Fruit fly (Drosophila melanogaster) whole organism, embryonic: Measurements from ENCODE around the gene mRpL49.

Source experiments
- CG10979 ChIP-seq: fragments of 200-800 bp; sonication (Bioruptor generic); optimal IDR thresholded peaks from 2 replicates; lab custom pipeline; 2018; ENCODE audit warnings: missing biosample characterization, mild to moderate bottlenecking, missing genetic modification characterization, moderate library complexity
- CG13894 ChIP-seq: fragments of 200-800 bp; sonication (Bioruptor generic); optimal IDR thresholded peaks from 3 replicates; lab custom pipeline; 2018; ENCODE audit warnings: missing biosample characterization, mild to moderate bottlenecking, missing genetic modification characterization, moderate library complexity
- CG1603 ChIP-seq: fragments of 200-800 bp; sonication (Bioruptor generic); optimal IDR thresholded peaks from 2 replicates; lab custom pipeline; 2019; ENCODE audit warnings: missing biosample characterization, mild to moderate bottlenecking, missing genetic modification characterization, moderate library complexity
- CG17385 ChIP-seq: fragments of 200-800 bp; sonication (Bioruptor generic); optimal IDR thresholded peaks from 3 replicates; lab custom pipeline; 2018; ENCODE audit warnings: missing biosample characterization, mild to moderate bottlenecking, missing genetic modification characterization
- CG17612 ChIP-seq: fragments of 200-800 bp; sonication (Bioruptor generic); IDR thresholded peaks from 2 replicates; pipeline ENCODE4 v1.3.6; 2022; ENCODE audit warnings: missing biosample characterization, missing genetic modification characterization
- CG1832 ChIP-seq: fragments of 200-800 bp; sonication (Bioruptor generic); optimal IDR thresholded peaks from 2 replicates; lab custom pipeline; 2017; ENCODE audit warnings: missing biosample characterization, mild to moderate bottlenecking, missing genetic modification characterization, inconsistent platforms
- CG2712 ChIP-seq: fragments of 200-800 bp; optimal IDR thresholded peaks from 3 replicates; lab custom pipeline; 2019; ENCODE audit warnings: missing biosample characterization, mild to moderate bottlenecking, missing genetic modification characterization, moderate library complexity
- CG2889 ChIP-seq: fragments of 200-800 bp; sonication (Bioruptor generic); IDR thresholded peaks from 3 replicates; pipeline ENCODE4 v1.3.6; 2022; ENCODE audit warnings: missing biosample characterization, missing genetic modification characterization
- CG32767 ChIP-seq: fragments of 200-800 bp; sonication (Bioruptor generic); IDR thresholded peaks from 2 replicates; pipeline ENCODE4 v1.3.6; 2022; ENCODE audit warnings: missing biosample characterization, missing genetic modification characterization
- CG4282 ChIP-seq: fragments of 200-800 bp; sonication (Bioruptor generic); optimal IDR thresholded peaks from 2 replicates; lab custom pipeline; 2016; ENCODE audit warnings: missing biosample characterization, missing genetic modification characterization
- CG4617 ChIP-seq: fragments of 200-800 bp; sonication (Bioruptor generic); optimal IDR thresholded peaks from 3 replicates; lab custom pipeline; 2016; ENCODE audit warnings: missing biosample characterization, missing genetic modification characterization, borderline replicate concordance
- CG8089 ChIP-seq: fragments of 200-800 bp; sonication (Bioruptor generic); optimal IDR thresholded peaks from 3 replicates; lab custom pipeline; 2016; ENCODE audit warnings: missing biosample characterization, missing genetic modification characterization
- CG8359 ChIP-seq: fragments of 200-800 bp; sonication (Bioruptor generic); optimal IDR thresholded peaks from 2 replicates; lab custom pipeline; 2017; ENCODE audit warnings: missing biosample characterization, mild to moderate bottlenecking, missing genetic modification characterization, borderline replicate concordance
- CG8478 ChIP-seq: fragments of >200 bp; optimal IDR thresholded peaks from 2 replicates; lab custom pipeline; 2018
- CG9876 ChIP-seq: fragments of 200-800 bp; sonication (Bioruptor generic); optimal IDR thresholded peaks from 2 replicates; lab custom pipeline; 2016; ENCODE audit warnings: missing biosample characterization, missing genetic modification characterization
- CTCF ChIP-seq: fragments of 200-800 bp; sonication (Bioruptor generic); optimal IDR thresholded peaks from 2 replicates; lab custom pipeline; 2017; ENCODE audit warnings: missing biosample characterization, mild to moderate bottlenecking, missing genetic modification characterization, moderate library complexity
- Dfd ChIP-seq, 2 experiments: fragments of >200 bp; optimal IDR thresholded peaks; 2 replicates each; lab custom pipeline; 2017; ENCODE audit warnings: missing biosample characterization in 2 of 2, missing genetic modification characterization in 2 of 2
- Dref ChIP-seq: fragments of 200-800 bp; sonication (Bioruptor generic); IDR thresholded peaks from 2 replicates; pipeline ENCODE4 v1.3.6; 2022; ENCODE audit warnings: missing biosample characterization, missing genetic modification characterization
- Fer1 ChIP-seq: fragments of 200-800 bp; sonication (Bioruptor generic); optimal IDR thresholded peaks from 2 replicates; lab custom pipeline; 2017; ENCODE audit warnings: missing biosample characterization, mild to moderate bottlenecking, missing genetic modification characterization
- Fer2 ChIP-seq: fragments of 200-800 bp; sonication (Bioruptor generic); optimal IDR thresholded peaks from 2 replicates; lab custom pipeline; 2018; ENCODE audit warnings: missing biosample characterization, mild to moderate bottlenecking, missing genetic modification characterization, moderate library complexity
- Lhr ChIP-seq: fragments of 200-800 bp; sonication (Bioruptor generic); optimal IDR thresholded peaks from 3 replicates; lab custom pipeline; 2017; ENCODE audit warnings: mild to moderate bottlenecking, missing biosample characterization, missing genetic modification reagents, missing genetic modification characterization
- MBD-R2 ChIP-seq: fragments of 200-800 bp; sonication (Bioruptor generic); IDR thresholded peaks from 2 replicates; pipeline ENCODE4 v1.3.6; 2022; ENCODE audit warnings: missing biosample characterization, missing genetic modification characterization
- Med ChIP-seq: fragments of 200-800 bp; sonication (Bioruptor generic); peaks from one replicate; lab custom pipeline; 2016; ENCODE audit warnings: missing biosample characterization, missing genetic modification characterization, mild to moderate bottlenecking, inconsistent platforms, moderate library complexity
- Myb ChIP-seq: fragments of 200-800 bp; sonication (Bioruptor generic); optimal IDR thresholded peaks from 2 replicates; lab custom pipeline; 2016; ENCODE audit warnings: missing biosample characterization, missing genetic modification characterization
- NC2α ChIP-seq: fragments of 200-800 bp; sonication (Bioruptor generic); optimal IDR thresholded peaks from 2 replicates; lab custom pipeline; 2016; ENCODE audit warnings: missing biosample characterization, missing genetic modification characterization
- Pdp1 ChIP-seq, 2 experiments: fragments of 200-800 bp; sonication (Bioruptor generic); optimal IDR thresholded peaks; 3 replicates each; lab custom pipeline; 2016; ENCODE audit warnings: missing biosample characterization in 2 of 2, missing genetic modification characterization in 2 of 2, mild to moderate bottlenecking in 1 of 2, moderate library complexity in 1 of 2
- Usf ChIP-seq: fragments of 200-800 bp; sonication (Bioruptor generic); optimal IDR thresholded peaks from 2 replicates; lab custom pipeline; 2017; ENCODE audit warnings: missing genotype, missing biosample characterization, missing genetic modification characterization
- Vsx1 ChIP-seq: fragments of 200-800 bp; sonication (Bioruptor generic); optimal IDR thresholded peaks from 2 replicates; lab custom pipeline; 2017; ENCODE audit warnings: missing biosample characterization, mild to moderate bottlenecking, missing genetic modification characterization, missing genetic modification reagents
- br ChIP-seq: fragments of >200 bp; optimal IDR thresholded peaks from 2 replicates; lab custom pipeline; 2017
- cg ChIP-seq: fragments of 200-800 bp; sonication (Bioruptor generic); optimal IDR thresholded peaks from 3 replicates; lab custom pipeline; 2019; ENCODE audit warnings: missing biosample characterization, mild to moderate bottlenecking, missing genetic modification characterization, moderate library complexity
- chinmo ChIP-seq: fragments of 200-800 bp; sonication (Bioruptor generic); IDR thresholded peaks from 4 replicates; pipeline ENCODE4 v1.3.6; 2022; ENCODE audit warnings: missing biosample characterization, missing genetic modification characterization; ENCODE audit not compliant: partially characterized antibody
- dan ChIP-seq: fragments of 200-800 bp; sonication (Bioruptor generic); IDR thresholded peaks from 2 replicates; pipeline ENCODE4 v1.3.6; 2022; ENCODE audit warnings: missing biosample characterization, missing genetic modification characterization
- dati ChIP-seq: fragments of 200-800 bp; sonication (Bioruptor generic); IDR thresholded peaks from 2 replicates; pipeline ENCODE4 v1.3.6; 2022; ENCODE audit warnings: missing biosample characterization, missing genetic modification characterization
- disco-r ChIP-seq: fragments of 200-800 bp; sonication (Bioruptor generic); optimal IDR thresholded peaks from 2 replicates; lab custom pipeline; 2016; ENCODE audit warnings: missing biosample characterization, missing genetic modification characterization
- ewg ChIP-seq: fragments of 200-800 bp; sonication (Bioruptor generic); optimal IDR thresholded peaks from 3 replicates; lab custom pipeline; 2017; ENCODE audit warnings: mild to moderate bottlenecking, missing biosample characterization, missing genetic modification reagents, missing genetic modification characterization
- fd96Cb ChIP-seq: fragments of 200-800 bp; sonication (Bioruptor generic); optimal IDR thresholded peaks from 2 replicates; lab custom pipeline; 2018; ENCODE audit warnings: missing biosample characterization, mild to moderate bottlenecking, missing genetic modification characterization, moderate library complexity
- grn ChIP-seq: fragments of 200-800 bp; sonication (Bioruptor generic); optimal IDR thresholded peaks from 3 replicates; lab custom pipeline; 2017; ENCODE audit warnings: missing biosample characterization, missing genetic modification characterization
- hbn ChIP-seq: fragments of 200-800 bp; sonication (Bioruptor generic); IDR thresholded peaks from 2 replicates; pipeline ENCODE4 v1.3.6; 2022; ENCODE audit warnings: missing biosample characterization, missing genetic modification characterization; ENCODE audit not compliant: partially characterized antibody
- lmd ChIP-seq: fragments of 200-800 bp; sonication (Bioruptor generic); IDR thresholded peaks from 2 replicates; pipeline ENCODE4 v1.3.6; 2022; ENCODE audit warnings: missing biosample characterization, missing genetic modification characterization
- maf-S ChIP-seq: fragments of 200-800 bp; sonication (Bioruptor generic); optimal IDR thresholded peaks from 2 replicates; lab custom pipeline; 2016; ENCODE audit warnings: missing biosample characterization, missing genetic modification characterization
- nmo ChIP-seq: fragments of 200-800 bp; sonication (Bioruptor generic); optimal IDR thresholded peaks from 2 replicates; lab custom pipeline; 2018; ENCODE audit warnings: missing biosample characterization, mild to moderate bottlenecking, missing genetic modification characterization, moderate library complexity
- nom ChIP-seq: fragments of 200-800 bp; sonication (Bioruptor generic); optimal IDR thresholded peaks from 2 replicates; lab custom pipeline; 2017; ENCODE audit warnings: missing biosample characterization, missing genetic modification characterization, mild to moderate bottlenecking, moderate library complexity, missing genetic modification reagents
- pan ChIP-seq, 4 experiments: fragments of >200 bp in 3 of 4; fragments of 200-800 bp in 1 of 4; sonication (Bioruptor generic) in 1 of 4; optimal IDR thresholded peaks in 3 of 4; IDR thresholded peaks in 1 of 4; 2 replicates each; pipeline versions ENCODE4 v1.3.6 to Lab custom; 2017 to 2022; ENCODE audit warnings: missing biosample characterization in 2 of 4, missing genetic modification characterization in 2 of 4, mixed read lengths in 1 of 4
- sens ChIP-seq: fragments of 200-800 bp; sonication (Bioruptor generic); peaks from one replicate; lab custom pipeline; 2016; ENCODE audit warnings: missing biosample characterization, missing genetic modification characterization
- ssp ChIP-seq: fragments of 200-800 bp; sonication (Bioruptor generic); IDR thresholded peaks from 2 replicates; pipeline ENCODE4 v1.3.6; 2022; ENCODE audit warnings: missing biosample characterization, missing genetic modification characterization
- vnd ChIP-seq: fragments of 200-800 bp; sonication (Bioruptor generic); IDR thresholded peaks from 3 replicates; pipeline ENCODE4 v1.3.6; 2022; ENCODE audit warnings: missing biosample characterization, missing genetic modification characterization; ENCODE audit not compliant: partially characterized antibody
- wek ChIP-seq: fragments of 200-800 bp; sonication (Bioruptor generic); optimal IDR thresholded peaks from 3 replicates; lab custom pipeline; 2018; ENCODE audit warnings: missing biosample characterization, mild to moderate bottlenecking, missing genetic modification characterization, moderate library complexity
- z ChIP-seq: fragments of 200-800 bp; sonication (Bioruptor generic); IDR thresholded peaks from 3 replicates; pipeline ENCODE4 v1.3.6; 2022; ENCODE audit warnings: missing biosample characterization, missing genetic modification characterization

mRpL49 gene

dm6 chrX:12903099-12903616 is 3.7 kb upstream of the mRpL49 start, which contains the start of gene Flad1 (continued):
- no peak for TF ChIP-seq CG32767 (GFP tag; lab: Robert Waterston, UW)
- TF ChIP-seq CG8089 (GFP tag; lab: Kevin White, UChicago) = no peak
- peak; percentile 16 for TF ChIP-seq Fer1 (GFP tag; lab: Kevin White, UChicago)
- no peak for TF ChIP-seq ssp
- TF ChIP-seq fd96Cb (tag; lab: Kevin White, UChicago) = no peak
- TF ChIP-seq wek (GFP tag; lab: Kevin White, UChicago) = no peak
- no peak for TF ChIP-seq Lhr (GFP tag; lab: Kevin White, UChicago)
- TF ChIP-seq hbn = peak; percentile 54
- 0 out of 3 replicates have a peak, but pooled peaks have one; percentile 39 for TF ChIP-seq vnd
- no peak for TF ChIP-seq dati (GFP tag; lab: Robert Waterston, UW)
- no peak for TF ChIP-seq CG1603 (tag; lab: Kevin White, UChicago)
- TF ChIP-seq Pdp1 (GFP tag; optimal IDR thresholded peaks at IDR 0.05; lab: Kevin White, UChicago) = peak in 1 of 2 experiments; percentile 97
- TF ChIP-seq grn (GFP tag; lab: Kevin White, UChicago) = no peak
- no peak for TF ChIP-seq nmo (GFP tag; lab: Kevin White, UChicago)
- TF ChIP-seq CG4282 (GFP tag; lab: Kevin White, UChicago) = no peak
- no peak for TF ChIP-seq CG8359 (GFP tag; lab: Kevin White, UChicago)

- TF ChIP-seq CG10979 (tag; lab: Kevin White, UChicago) (no peak), CG8478 (no peak), wek (GFP tag; lab: Kevin White, UChicago) (no peak), br (lab: Kevin White, UChicago) (no peak), nom (GFP tag; lab: Kevin White, UChicago) (peak; percentile 53), Fer2 (no peak), pan (optimal IDR thresholded peaks at IDR 0.05; lab: Kevin White, UChicago) (no peak), pan (GFP tag; optimal IDR thresholded peaks at IDR 0.05 in 1 of 2, IDR thresholded peaks at IDR 0.05 in 1 of 2) (peak in 1 of 2 experiments; percentile 19), CG17612 (GFP tag; lab: Robert Waterston, UW) (no peak), Vsx1 (no peak), CG13894 (tag; lab: Kevin White, UChicago) (no peak), CG2889 (no peak), CG1832 (peak; percentile 51), CG4617 (GFP tag; lab: Kevin White, UChicago) (no peak), disco-r (GFP tag; lab: Kevin White, UChicago) (no peak), Myb (GFP tag; lab: Kevin White, UChicago) (no peak), CG9876 (GFP tag; lab: Kevin White, UChicago) (no peak), ewg (peak; percentile 22), sens (peak; percentile 68), Usf (GFP tag; lab: Kevin White, UChicago) (no peak), CG17385 (GFP tag; lab: Kevin White, UChicago) (peak; percentile 82), MBD-R2 (GFP tag; lab: Robert Waterston, UW) (no peak), Med (peak; percentile 46), cg (GFP tag; lab: Kevin White, UChicago) (peak; percentile 56), z (GFP tag; lab: Robert Waterston, UW) (no peak), chinmo (GFP tag; lab: Robert Waterston, UW) (0 out of 4 replicates have a peak, but pooled peaks have one; percentile 19), lmd (GFP tag; lab: Robert Waterston, UW) (no peak), CTCF (GFP tag; lab: Kevin White, UChicago) (no peak), NC2α (GFP tag; lab: Kevin White, UChicago) (no peak), CG2712 (tag; lab: Kevin White, UChicago) (no peak), grn (GFP tag; lab: Kevin White, UChicago) (no peak), dan (no peak), Dref (GFP tag; lab: Robert Waterston, UW) (no peak), maf-S (GFP tag; lab: Kevin White, UChicago) (no peak), Dfd (GFP tag; optimal IDR thresholded peaks at IDR 0.05; lab: Kevin White, UChicago) (peak in 1 of 2 experiments; percentile 4)
Measured at dm6 chrX:12905014-12905900, 1.6 kb upstream of the mRpL49 start.
